Fruit fly (Drosophila melanogaster) whole organism, embryonic: ENCODE results near the gene Rpn9.

Experiments
- Atf6 ChIP-seq: fragments of 200-800 bp; sonication (Bioruptor generic); IDR thresholded peaks from 2 replicates; pipeline ENCODE4 v1.3.6; 2022; ENCODE audit warnings: missing biosample characterization, missing genetic modification characterization
- BEAF-32 ChIP-seq: fragments of 200-800 bp; sonication (Bioruptor generic); optimal IDR thresholded peaks from 3 replicates; lab custom pipeline; 2017; ENCODE audit warnings: missing biosample characterization, missing genetic modification characterization, mild to moderate bottlenecking, moderate library complexity, missing genetic modification reagents
- BtbVII ChIP-seq: fragments of 200-800 bp; sonication (Bioruptor generic); optimal IDR thresholded peaks from 3 replicates; lab custom pipeline; 2017; ENCODE audit warnings: missing biosample characterization, mild to moderate bottlenecking, missing genetic modification characterization
- CG10209 ChIP-seq: fragments of 200-800 bp; sonication (Bioruptor generic); optimal IDR thresholded peaks from 3 replicates; lab custom pipeline; 2017; ENCODE audit warnings: missing biosample characterization, mild to moderate bottlenecking, missing genetic modification characterization, missing genetic modification reagents
- CG11398 ChIP-seq: fragments of 200-800 bp; sonication (Bioruptor generic); optimal IDR thresholded peaks from 2 replicates; lab custom pipeline; 2016; ENCODE audit warnings: missing biosample characterization, missing genetic modification characterization
- CG13424 ChIP-seq: fragments of 200-800 bp; sonication (Bioruptor generic); optimal IDR thresholded peaks from 2 replicates; lab custom pipeline; 2019; ENCODE audit warnings: missing biosample characterization, mild to moderate bottlenecking, missing genetic modification characterization, moderate library complexity
- CG13624 ChIP-seq: fragments of 200-800 bp; sonication (Bioruptor generic); optimal IDR thresholded peaks from 2 replicates; lab custom pipeline; 2016; ENCODE audit warnings: missing biosample characterization, missing genetic modification characterization
- CG13775 ChIP-seq: fragments of 200-800 bp; sonication (Bioruptor generic); optimal IDR thresholded peaks from 3 replicates; lab custom pipeline; 2017; ENCODE audit warnings: missing biosample characterization, mild to moderate bottlenecking, missing genetic modification characterization
- CG13894 ChIP-seq: fragments of 200-800 bp; sonication (Bioruptor generic); optimal IDR thresholded peaks from 3 replicates; lab custom pipeline; 2018; ENCODE audit warnings: missing biosample characterization, mild to moderate bottlenecking, missing genetic modification characterization, moderate library complexity
- CG1647 ChIP-seq: fragments of 200-800 bp; sonication (Bioruptor generic); optimal IDR thresholded peaks from 3 replicates; lab custom pipeline; 2016; ENCODE audit warnings: missing biosample characterization, missing genetic modification characterization
- CG2129 ChIP-seq: fragments of 200-800 bp; sonication (Bioruptor generic); IDR thresholded peaks from 2 replicates; pipeline ENCODE4 v1.3.6; 2022; ENCODE audit warnings: missing biosample characterization, missing genetic modification characterization; ENCODE audit not compliant: partially characterized antibody
- CG30431 ChIP-seq: fragments of 200-800 bp; sonication (Bioruptor generic); optimal IDR thresholded peaks from 2 replicates; lab custom pipeline; 2017; ENCODE audit warnings: missing biosample characterization, missing genetic modification characterization
- CG34224 ChIP-seq: fragments of 200-800 bp; sonication (Bioruptor generic); IDR thresholded peaks from 3 replicates; pipeline ENCODE4 v1.3.6; 2022; ENCODE audit warnings: missing biosample characterization, missing genetic modification characterization; ENCODE audit not compliant: partially characterized antibody
- CG34422 ChIP-seq: fragments of 200-800 bp; sonication (Bioruptor generic); IDR thresholded peaks from 3 replicates; pipeline ENCODE4 v1.3.6; 2022; ENCODE audit warnings: missing biosample characterization, missing genetic modification characterization
- CG3995 ChIP-seq: fragments of 200-800 bp; sonication (Bioruptor generic); optimal IDR thresholded peaks from 3 replicates; lab custom pipeline; 2016; ENCODE audit warnings: missing biosample characterization, missing genetic modification characterization
- CG4360 ChIP-seq: fragments of 200-800 bp; sonication (Bioruptor generic); IDR thresholded peaks from 2 replicates; pipeline ENCODE4 v1.3.6; 2022; ENCODE audit warnings: missing biosample characterization, missing genetic modification characterization
- CG4404 ChIP-seq: fragments of 200-800 bp; sonication (Bioruptor generic); IDR thresholded peaks from 2 replicates; pipeline ENCODE4 v1.3.6; 2022; ENCODE audit warnings: missing biosample characterization, missing genetic modification characterization
- CG5245 ChIP-seq: fragments of 200-800 bp; sonication (Bioruptor generic); optimal IDR thresholded peaks from 3 replicates; lab custom pipeline; 2016; ENCODE audit warnings: missing biosample characterization, missing genetic modification characterization
- CG6683 ChIP-seq: fragments of 200-800 bp; sonication (Bioruptor generic); optimal IDR thresholded peaks from 2 replicates; lab custom pipeline; 2017; ENCODE audit warnings: missing biosample characterization, mild to moderate bottlenecking, missing genetic modification characterization, missing genetic modification reagents
- CG9727 ChIP-seq: fragments of 200-800 bp; sonication (Bioruptor generic); optimal IDR thresholded peaks from 3 replicates; lab custom pipeline; 2017; ENCODE audit warnings: missing biosample characterization, mild to moderate bottlenecking, missing genetic modification characterization
- CG9817 ChIP-seq: fragments of 200-800 bp; sonication (Bioruptor generic); optimal IDR thresholded peaks from 2 replicates; lab custom pipeline; 2018; ENCODE audit warnings: missing biosample characterization, mild to moderate bottlenecking, missing genetic modification characterization, moderate library complexity
- CG9932 ChIP-seq: fragments of 200-800 bp; sonication (Bioruptor generic); IDR thresholded peaks from 2 replicates; pipeline ENCODE4 v1.3.6; 2022; ENCODE audit warnings: missing biosample characterization, missing genetic modification characterization
- Chrac-16 ChIP-seq: fragments of 200-800 bp; sonication (Bioruptor generic); optimal IDR thresholded peaks from 3 replicates; lab custom pipeline; 2016; ENCODE audit warnings: missing biosample characterization, missing genetic modification characterization
- CoRest ChIP-seq: fragments of 200-800 bp; sonication (Bioruptor generic); optimal IDR thresholded peaks from 3 replicates; lab custom pipeline; 2018; ENCODE audit warnings: missing biosample characterization, mild to moderate bottlenecking, missing genetic modification characterization, moderate library complexity
- Dek ChIP-seq: fragments of 200-800 bp; sonication (Bioruptor generic); optimal IDR thresholded peaks from 3 replicates; lab custom pipeline; 2019; ENCODE audit warnings: missing biosample characterization, mild to moderate bottlenecking, missing genetic modification characterization, moderate library complexity
- Dfd ChIP-seq, 2 experiments: fragments of >200 bp; optimal IDR thresholded peaks; 2 replicates each; lab custom pipeline; 2017; ENCODE audit warnings: missing biosample characterization in 2 of 2, missing genetic modification characterization in 2 of 2
- Dll ChIP-seq: fragments of 200-800 bp; sonication (Bioruptor generic); IDR thresholded peaks from 4 replicates; pipeline ENCODE4 v1.3.6; 2022; ENCODE audit warnings: missing biosample characterization, missing genetic modification characterization; ENCODE audit not compliant: partially characterized antibody
- E2f2 ChIP-seq: fragments of 200-800 bp; sonication (Bioruptor generic); IDR thresholded peaks from 2 replicates; pipeline ENCODE4 v1.3.6; 2022; ENCODE audit warnings: missing biosample characterization, missing genetic modification characterization
- Eip74EF ChIP-seq, 2 experiments: fragments of 200-800 bp in 1 of 2; fragments of >200 bp in 1 of 2; sonication (Bioruptor generic) in 1 of 2; optimal IDR thresholded peaks; 2 replicates each; lab custom pipeline; 2017 to 2019; ENCODE audit warnings: missing biosample characterization in 2 of 2, missing genetic modification characterization in 2 of 2, mild to moderate bottlenecking in 1 of 2, moderate library complexity in 1 of 2
- Fer3 ChIP-seq: fragments of 200-800 bp; sonication (Bioruptor generic); optimal IDR thresholded peaks from 2 replicates; lab custom pipeline; 2018; ENCODE audit warnings: missing biosample characterization, mild to moderate bottlenecking, missing genetic modification characterization, moderate library complexity
- HLH4C ChIP-seq: fragments of 200-800 bp; sonication (Bioruptor generic); IDR thresholded peaks from 3 replicates; pipeline ENCODE4 v1.3.6; 2022; ENCODE audit warnings: missing biosample characterization, missing genetic modification characterization; ENCODE audit not compliant: partially characterized antibody
- Hr3 ChIP-seq: fragments of 200-800 bp; sonication (Bioruptor generic); optimal IDR thresholded peaks from 3 replicates; lab custom pipeline; 2016; ENCODE audit warnings: missing biosample characterization, missing genetic modification characterization
- Mad ChIP-seq: fragments of 200-800 bp; sonication (Bioruptor generic); optimal IDR thresholded peaks from 2 replicates; lab custom pipeline; 2016; ENCODE audit warnings: missing biosample characterization, missing genetic modification characterization
- NK7.1 ChIP-seq: fragments of 200-800 bp; sonication (Bioruptor generic); optimal IDR thresholded peaks from 3 replicates; lab custom pipeline; 2016; ENCODE audit warnings: missing biosample characterization, missing genetic modification characterization
- TFAM ChIP-seq: fragments of 200-800 bp; sonication (Bioruptor generic); optimal IDR thresholded peaks from 2 replicates; lab custom pipeline; 2017; ENCODE audit warnings: missing biosample characterization, missing genetic modification characterization, inconsistent platforms
- Tbp ChIP-seq: fragments of >200 bp; optimal IDR thresholded peaks from 2 replicates; lab custom pipeline; 2018; ENCODE audit warnings: missing biosample characterization, missing genetic modification characterization
- Xbp1 ChIP-seq: fragments of 200-800 bp; sonication (Bioruptor generic); optimal IDR thresholded peaks from 3 replicates; lab custom pipeline; 2016; ENCODE audit warnings: missing biosample characterization, mild to moderate bottlenecking, missing genetic modification characterization
- Xrp1 ChIP-seq: fragments of 200-800 bp; sonication (Bioruptor generic); IDR thresholded peaks from 2 replicates; pipeline ENCODE4 v1.3.6; 2022; ENCODE audit warnings: missing biosample characterization, missing genetic modification characterization
- ab ChIP-seq: fragments of 200-800 bp; sonication (Bioruptor generic); optimal IDR thresholded peaks from 2 replicates; lab custom pipeline; 2016; ENCODE audit warnings: missing biosample characterization, missing genetic modification characterization
- ci ChIP-seq: fragments of 200-800 bp; sonication (Bioruptor generic); IDR thresholded peaks from 3 replicates; pipeline ENCODE4 v1.3.6; 2022; ENCODE audit warnings: missing biosample characterization, missing genetic modification characterization
- crc ChIP-seq: fragments of 200-800 bp; sonication (Bioruptor generic); optimal IDR thresholded peaks from 2 replicates; lab custom pipeline; 2016; ENCODE audit warnings: missing biosample characterization, missing genetic modification characterization
- esg ChIP-seq: fragments of 200-800 bp; sonication (Bioruptor generic); conservative IDR thresholded peaks from 2 replicates; pipeline ENCODE4 v1.3.6; 2022; ENCODE audit warnings: missing biosample characterization, missing genetic modification characterization
- gfzf ChIP-seq: fragments of 200-800 bp; sonication (Bioruptor generic); optimal IDR thresholded peaks from 2 replicates; lab custom pipeline; 2016; ENCODE audit warnings: missing biosample characterization, mild to moderate bottlenecking, missing genetic modification characterization, moderate library complexity
- gro ChIP-seq: fragments of 200-800 bp; sonication (Bioruptor generic); optimal IDR thresholded peaks from 2 replicates; lab custom pipeline; 2016; ENCODE audit warnings: missing biosample characterization, missing genetic modification characterization
- knrl ChIP-seq: fragments of 200-800 bp; sonication (Bioruptor generic); IDR thresholded peaks from 3 replicates; pipeline ENCODE4 v1.3.6; 2022; ENCODE audit warnings: missing biosample characterization, missing genetic modification characterization; ENCODE audit not compliant: partially characterized antibody
- otp ChIP-seq: fragments of 200-800 bp; sonication (Bioruptor generic); IDR thresholded peaks from 3 replicates; pipeline ENCODE4, ENCODE4 v1.3.6; 2022; ENCODE audit warnings: missing biosample characterization, missing genetic modification characterization
- row ChIP-seq: fragments of 200-800 bp; sonication (Bioruptor generic); IDR thresholded peaks from 3 replicates; pipeline ENCODE4 v1.3.6; 2022; ENCODE audit warnings: missing biosample characterization, missing genetic modification characterization
- so ChIP-seq: fragments of 200-800 bp; sonication (Bioruptor generic); IDR thresholded peaks from 3 replicates; pipeline ENCODE4 v1.3.6; 2022; ENCODE audit warnings: missing biosample characterization, missing genetic modification characterization
- vvl ChIP-seq: fragments of 200-800 bp; sonication (Bioruptor generic); IDR thresholded peaks from 2 replicates; pipeline ENCODE4 v1.3.6; 2022; ENCODE audit warnings: missing biosample characterization, missing genetic modification characterization
- zf30C ChIP-seq: fragments of 200-800 bp; sonication (Bioruptor generic); optimal IDR thresholded peaks from 3 replicates; lab custom pipeline; 2018; ENCODE audit warnings: missing biosample characterization, mild to moderate bottlenecking, missing genetic modification characterization

Rpn9 gene

DNA sequence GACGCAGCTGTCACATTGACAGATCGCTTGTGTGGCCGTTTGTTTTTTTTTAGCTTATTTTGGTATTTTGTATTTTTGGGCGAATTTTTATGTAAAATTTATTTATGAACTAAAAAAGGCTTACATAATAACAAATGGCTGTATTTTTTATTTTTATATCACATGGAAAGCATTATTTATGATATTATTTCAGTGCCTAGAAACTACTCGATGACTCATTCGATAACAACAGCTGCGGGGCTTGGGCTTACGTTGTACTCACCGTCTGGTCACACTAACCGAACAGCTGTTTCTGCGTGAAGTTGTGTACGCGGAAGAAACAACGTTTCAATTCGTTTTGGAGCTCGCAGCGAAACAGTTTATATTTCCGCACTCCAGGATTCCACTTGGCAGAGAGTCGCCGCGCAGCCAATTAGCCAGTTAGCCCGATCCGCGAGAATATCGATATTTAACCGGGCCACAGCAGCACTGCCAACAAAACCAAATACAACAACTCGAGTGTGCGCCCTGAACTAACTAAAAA, at the start of gene Rpn9, which contains the start of gene Hmgcr (continued):
- TF ChIP-seq gfzf = peak; percentile 93
- TF ChIP-seq E2f2 = peak; percentile 25; the same call in 1 of the 2 replicates
- no peak for TF ChIP-seq CG10209 (GFP tag; lab: Kevin White, UChicago)
- no peak for TF ChIP-seq CG9932 (GFP tag; lab: Robert Waterston, UW)
- TF ChIP-seq CG4360 = no peak
- TF ChIP-seq esg (GFP tag; lab: Robert Waterston, UW) = no peak
- peak; percentile 31 for TF ChIP-seq Mad (GFP tag; lab: Kevin White, UChicago)
- TF ChIP-seq BtbVII (GFP tag; lab: Kevin White, UChicago) = peak; percentile 37
- peak; percentile 24 for TF ChIP-seq CG3995
- TF ChIP-seq Hr3 (GFP tag; lab: Kevin White, UChicago) = no peak
- no peak for TF ChIP-seq Tbp (GFP tag; lab: Kevin White, UChicago)
- TF ChIP-seq so = no peak; the same call in 2 of the 3 replicates
- TF ChIP-seq ci (GFP tag; lab: Robert Waterston, UW) = peak; percentile 65; the same call in 2 of the 3 replicates
- peak; percentile 67; the same call in 1 of the 3 replicates for TF ChIP-seq CG34422 (GFP tag; lab: Robert Waterston, UW)
- TF ChIP-seq Dfd (GFP tag; optimal IDR thresholded peaks at IDR 0.05; lab: Kevin White, UChicago) = no peak
- 0 out of 4 replicates have a peak, but pooled peaks have one; percentile 40 for TF ChIP-seq Dll (GFP tag; lab: Robert Waterston, UW)
- no peak for TF ChIP-seq otp (GFP tag; lab: Robert Waterston, UW)
- no peak for TF ChIP-seq CG2129 (GFP tag; lab: Robert Waterston, UW)
- TF ChIP-seq vvl (GFP tag; lab: Robert Waterston, UW) = no peak
- no peak for TF ChIP-seq CG30431 (GFP tag; lab: Kevin White, UChicago)
- TF ChIP-seq CG9817 (tag; lab: Kevin White, UChicago) = no peak
- TF ChIP-seq Xrp1 (GFP tag; lab: Robert Waterston, UW) = no peak
- TF ChIP-seq row (GFP tag; lab: Robert Waterston, UW) = 0 out of 3 replicates have a peak, but pooled peaks have one; percentile 17
- TF ChIP-seq gro (GFP tag; lab: Kevin White, UChicago) = peak; percentile 27
- peak; percentile 55 for TF ChIP-seq CoRest (tag; lab: Kevin White, UChicago)
- no peak for TF ChIP-seq TFAM (GFP tag; lab: Kevin White, UChicago)
- peak; percentile 12 for TF ChIP-seq Xbp1 (GFP tag; lab: Kevin White, UChicago)
- no peak for TF ChIP-seq crc (GFP tag; lab: Kevin White, UChicago)
- TF ChIP-seq CG11398 (GFP tag; lab: Kevin White, UChicago) = no peak
- TF ChIP-seq CG1647 (GFP tag; lab: Kevin White, UChicago) = no peak
- no peak for TF ChIP-seq NK7.1
- no peak for TF ChIP-seq Chrac-16 (GFP tag; lab: Kevin White, UChicago)
- no peak for TF ChIP-seq CG4404 (GFP tag; lab: Robert Waterston, UW)
- TF ChIP-seq HLH4C (GFP tag; lab: Robert Waterston, UW) = peak; percentile 8; the same call in 1 of the 3 replicates
- TF ChIP-seq CG5245 (GFP tag; lab: Kevin White, UChicago) = no peak
- peak; percentile 28 for TF ChIP-seq CG13424
- peak; percentile 3 for TF ChIP-seq Fer3 (tag; lab: Kevin White, UChicago)
- peak; percentile 14 for TF ChIP-seq CG13624 (GFP tag; lab: Kevin White, UChicago)
- TF ChIP-seq knrl (GFP tag; lab: Robert Waterston, UW) = peak; percentile 9; the same call in 1 of the 3 replicates
- TF ChIP-seq CG13894 (tag; lab: Kevin White, UChicago) = no peak
- TF ChIP-seq CG6683 = no peak
- TF ChIP-seq Eip74EF (GFP tag; optimal IDR thresholded peaks at IDR 0.05; lab: Kevin White, UChicago) = peak in 1 of 2 experiments; percentile 71
- TF ChIP-seq CG13775 (GFP tag; lab: Kevin White, UChicago) = no peak
- peak; percentile 55 for TF ChIP-seq BEAF-32
- no peak for TF ChIP-seq Dek (tag; lab: Kevin White, UChicago)
- TF ChIP-seq CG34224 (GFP tag; lab: Robert Waterston, UW) = peak; percentile 38; the same call in 1 of the 3 replicates
- TF ChIP-seq CG9727 (GFP tag; lab: Kevin White, UChicago) = no peak
- TF ChIP-seq zf30C = no peak
- no peak for TF ChIP-seq Atf6 (GFP tag; lab: Robert Waterston, UW)
- no peak for TF ChIP-seq ab (GFP tag; lab: Kevin White, UChicago)
